Comparison of ENCODE assay signal across 2 worm cellular contexts in genomic region chrIII:5201267-5201666, ce11.
A peak's percentile ranks its signal among the peaks of the same experiment; 100 is the strongest.
TF ChIP-seq lines count a peak whose summit lies in the region.

No protein-coding gene starts in this region.

TF ChIP-seq in whole organism, L1 larva, 84 proteins besides CTCF, POLR2A, EP300 and RAD21 (continued from another document):
- TF ChIP-seq xbp-1 (tag; optimal IDR thresholded peaks at IDR 0.05; lab: Kevin White, UChicago) (no peak), nhr-90 (tag; optimal IDR thresholded peaks at IDR 0.05; lab: Kevin White, UChicago; ENCODE audit: poor library complexity) (peak; percentile 40), vab-15 (tag; optimal IDR thresholded peaks at IDR 0.05; lab: Kevin White, UChicago) (no peak), ceh-88 (GFP tag; IDR thresholded peaks at IDR 0.05; lab: Robert Waterston, UW) (no peak), mab-9 (GFP tag; IDR thresholded peaks at IDR 0.05; lab: Robert Waterston, UW) (no peak), egl-13 (tag; optimal IDR thresholded peaks at IDR 0.05; lab: Kevin White, UChicago) (no peak), ama-1 (optimal IDR thresholded peaks at IDR 0.05; lab: Kevin White, UChicago) (no peak), swsn-7 (tag; optimal IDR thresholded peaks at IDR 0.05; lab: Kevin White, UChicago) (no peak), nhr-84 (tag; optimal IDR thresholded peaks at IDR 0.05; lab: Kevin White, UChicago) (no peak), pag-3 (tag; optimal IDR thresholded peaks at IDR 0.05; lab: Kevin White, UChicago; ENCODE audit: borderline replicate concordance, insufficient read depth) (no peak), mep-1 (tag; optimal IDR thresholded peaks at IDR 0.05; lab: Kevin White, UChicago) (no peak), blmp-1 (tag; optimal IDR thresholded peaks at IDR 0.05; lab: Kevin White, UChicago) (no peak), F16B12.6 (tag; optimal IDR thresholded peaks at IDR 0.05; lab: Kevin White, UChicago) (no peak), ceh-90 (tag; optimal IDR thresholded peaks at IDR 0.05; lab: Kevin White, UChicago) (no peak), zag-1 (tag; optimal IDR thresholded peaks at IDR 0.05; lab: Kevin White, UChicago) (no peak), mef-2 (tag; optimal IDR thresholded peaks at IDR 0.05; lab: Kevin White, UChicago) (no peak), ceh-8 (GFP tag; optimal IDR thresholded peaks at IDR 0.05; lab: Kevin White, UChicago) (no peak), lsy-2 (tag; optimal IDR thresholded peaks at IDR 0.05; lab: Kevin White, UChicago) (peak in 1 of 2 experiments; percentile 35), nhr-237 (tag; optimal IDR thresholded peaks at IDR 0.05; lab: Kevin White, UChicago) (no peak), unc-62 (GFP tag; optimal IDR thresholded peaks at IDR 0.05; lab: Kevin White, UChicago) (no peak), jun-1 (tag; optimal IDR thresholded peaks at IDR 0.05; lab: Kevin White, UChicago) (peak; percentile 12), aly-2 (tag; optimal IDR thresholded peaks at IDR 0.05; lab: Kevin White, UChicago) (no peak), alr-1 (tag; optimal IDR thresholded peaks at IDR 0.05; lab: Kevin White, UChicago; ENCODE audit: borderline replicate concordance) (no peak), nhr-85 (tag; lab: Kevin White, UChicago) (peak; percentile 72), nhr-11 (tag; optimal IDR thresholded peaks at IDR 0.05; lab: Kevin White, UChicago) (no peak), fkh-8 (tag; optimal IDR thresholded peaks at IDR 0.05; lab: Kevin White, UChicago) (no peak), lin-39 (tag; optimal IDR thresholded peaks at IDR 0.05; lab: Kevin White, UChicago) (no peak), hpl-2 (GFP tag; optimal IDR thresholded peaks at IDR 0.05; lab: Kevin White, UChicago) (no peak), snpc-4 (tag; optimal IDR thresholded peaks at IDR 0.05; lab: Kevin White, UChicago) (no peak), zip-4 (GFP tag; optimal IDR thresholded peaks at IDR 0.05; lab: Kevin White, UChicago) (no peak), ceh-63 (GFP tag; optimal IDR thresholded peaks at IDR 0.05; lab: Kevin White, UChicago) (no peak), elt-3 (tag; optimal IDR thresholded peaks at IDR 0.05; lab: Kevin White, UChicago) (peak in 5 of 6 experiments; percentile 75 to 95 (median 83)), nhr-71 (tag; optimal IDR thresholded peaks at IDR 0.05; lab: Kevin White, UChicago) (peak; percentile 50), sptf-1 (tag; optimal IDR thresholded peaks at IDR 0.05; lab: Kevin White, UChicago) (no peak), hlh-4 (tag; optimal IDR thresholded peaks at IDR 0.05; lab: Kevin White, UChicago) (no peak), ces-1 (GFP tag; optimal IDR thresholded peaks at IDR 0.05; lab: Kevin White, UChicago) (no peak)

TF ChIP-seq in whole organism, L4 larva, 104 proteins besides CTCF, POLR2A, EP300 and RAD21 (continued from another document):
- TF ChIP-seq dmd-9 (GFP tag; IDR thresholded peaks at IDR 0.05; lab: Robert Waterston, UW) (no peak), fkh-10 (GFP tag; optimal IDR thresholded peaks at IDR 0.05; lab: Kevin White, UChicago) (no peak), daf-8 (GFP tag; IDR thresholded peaks at IDR 0.05; lab: Robert Waterston, UW) (no peak), ceh-44 (GFP tag; IDR thresholded peaks at IDR 0.05; lab: Robert Waterston, UW) (no peak), php-3 (GFP tag; IDR thresholded peaks at IDR 0.05; lab: Robert Waterston, UW) (peak; percentile 59; the same call in 1 of the 2 replicates), gei-8 (GFP tag; optimal IDR thresholded peaks at IDR 0.05; lab: Kevin White, UChicago) (no peak), nhr-102 (tag; optimal IDR thresholded peaks at IDR 0.05; lab: Kevin White, UChicago) (peak; percentile 79), mep-1 (tag; optimal IDR thresholded peaks at IDR 0.05; lab: Kevin White, UChicago) (peak; percentile 73), F49E8.2 (tag; optimal IDR thresholded peaks at IDR 0.05; lab: Kevin White, UChicago; ENCODE audit: borderline replicate concordance) (no peak)
